Worm (Caenorhabditis elegans) whole organism, young adult: ENCODE results near the gene usp-33.

Source experiments
- athp-1 ChIP-seq: sonication (generic microtip); optimal IDR thresholded peaks from 2 replicates; lab custom pipeline; 2017; ENCODE audit warnings: mild to moderate bottlenecking, missing genetic modification characterization, missing compliant biosample characterization
- ceh-100 ChIP-seq: fragments of 200-800 bp; sonication (Bioruptor generic); IDR thresholded peaks from 2 replicates; pipeline ENCODE4 v1.3.6; 2022; ENCODE audit warnings: missing genetic modification reagents, missing genetic modification characterization, missing compliant biosample characterization
- ekl-4 ChIP-seq: fragments of 200-800 bp; sonication (Bioruptor generic); IDR thresholded peaks from 2 replicates; pipeline ENCODE4 v1.3.6; 2022; ENCODE audit warnings: missing genetic modification reagents, missing genetic modification characterization, missing compliant biosample characterization
- madf-8 ChIP-seq: fragments of 200-800 bp; sonication (Bioruptor generic); conservative IDR thresholded peaks from 2 replicates; pipeline ENCODE4 v1.3.6; 2022; ENCODE audit warnings: missing genetic modification reagents, missing genetic modification characterization, missing compliant biosample characterization
- rpc-1 ChIP-seq, 2 experiments: fragments of 150-350 bp in 1 of 2; sonication (generic microtip) in 1 of 2; optimal IDR thresholded peaks; 2 replicates each; lab custom pipeline; 2014 to 2018; ENCODE audit warnings: missing biosample characterization in 1 of 2, missing genetic modification characterization in 1 of 2, missing genetic modification reagents in 1 of 2, missing genotype in 1 of 2
- snpc-4 ChIP-seq, 5 experiments: fragments of 150-350 bp in 1 of 5; sonication (generic microtip) in 4 of 5; optimal IDR thresholded peaks; 2 replicates each; lab custom pipeline; 2014 to 2018; ENCODE audit warnings: missing genetic modification characterization in 5 of 5, missing biosample characterization in 3 of 5, antibody characterized with exemption in 2 of 5, mild to moderate bottlenecking in 2 of 5, missing compliant biosample characterization in 2 of 5, missing genotype in 2 of 5, moderate library complexity in 2 of 5, missing genetic modification reagents in 1 of 5
- ztf-18 ChIP-seq: sonication (generic microtip); optimal IDR thresholded peaks from 2 replicates; lab custom pipeline; 2016; ENCODE audit warnings: missing genotype, mild to moderate bottlenecking, missing genetic modification characterization, missing compliant biosample characterization

DNA sequence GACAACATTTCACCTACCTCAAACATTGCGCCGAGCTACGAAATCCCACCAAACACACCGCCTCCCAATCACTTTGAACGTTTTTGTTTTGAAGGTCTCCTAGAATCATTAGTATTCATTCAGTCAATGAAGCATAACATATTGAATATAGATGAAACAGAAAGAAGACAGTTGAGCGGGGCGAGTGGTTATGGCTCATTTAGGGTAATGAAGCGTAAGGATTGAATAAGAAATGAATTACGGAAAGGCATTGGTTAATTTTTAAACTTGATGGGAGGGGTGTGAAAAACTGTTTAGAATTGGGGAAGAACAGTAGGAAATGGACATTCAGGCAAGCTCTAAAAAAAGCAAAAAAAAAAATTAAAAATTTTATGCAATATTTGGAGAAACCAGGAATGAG lies 33.3 kb upstream of the usp-33 start, which contains the start of gene lron-3:
- TF ChIP-seq rpc-1 (optimal IDR thresholded peaks at IDR 0.05; lab: Kevin White, UChicago) = no peak
- no peak for TF ChIP-seq rpc-1 (tag; optimal IDR thresholded peaks at IDR 0.05; lab: Kevin White, UChicago)
- TF ChIP-seq ztf-18 (tag; lab: Kevin White, UChicago) = no peak
- no peak for TF ChIP-seq snpc-4 (GFP tag; optimal IDR thresholded peaks at IDR 0.05; lab: Kevin White, UChicago)
- no peak for TF ChIP-seq snpc-4 (tag; optimal IDR thresholded peaks at IDR 0.05; lab: Kevin White, UChicago)
- no peak for TF ChIP-seq ceh-100
- no peak for TF ChIP-seq madf-8 (GFP tag; lab: Robert Waterston, UW)
- no peak for TF ChIP-seq ekl-4 (GFP tag; lab: Robert Waterston, UW)
- no peak for TF ChIP-seq athp-1
